Fruit fly (Drosophila melanogaster) whole organism, pupa: ENCODE data around the gene pyd.

Source experiments
- CG10348 ChIP-seq: fragments of 200-800 bp; sonication (Bioruptor generic); IDR thresholded peaks from 2 replicates; pipeline ENCODE4 v1.3.6; 2022; ENCODE audit warnings: missing biosample characterization, missing genetic modification characterization
- CG12605 ChIP-seq: fragments of 200-800 bp; sonication (Bioruptor generic); IDR thresholded peaks from 2 replicates; pipeline ENCODE4 v1.3.6; 2022; ENCODE audit warnings: missing biosample characterization, missing genetic modification characterization
- CG32121 ChIP-seq: fragments of 200-800 bp; sonication (Bioruptor generic); IDR thresholded peaks from 2 replicates; pipeline ENCODE4 v1.3.6; 2022; ENCODE audit warnings: missing biosample characterization, missing genetic modification characterization
- CG34367 ChIP-seq: fragments of 200-800 bp; sonication (Bioruptor generic); optimal IDR thresholded peaks from 2 replicates; lab custom pipeline; 2018; ENCODE audit warnings: missing biosample characterization, mild to moderate bottlenecking, missing genetic modification characterization
- CG8159 ChIP-seq: fragments of 200-800 bp; sonication (Bioruptor generic); optimal IDR thresholded peaks from 3 replicates; lab custom pipeline; 2018; ENCODE audit warnings: missing biosample characterization, mild to moderate bottlenecking, missing genetic modification characterization, moderate library complexity
- CG9948 ChIP-seq: fragments of 200-800 bp; sonication (Bioruptor generic); optimal IDR thresholded peaks from 2 replicates; lab custom pipeline; 2018; ENCODE audit warnings: missing biosample characterization, mild to moderate bottlenecking, missing genetic modification characterization, moderate library complexity
- D1 ChIP-seq: fragments of 200-800 bp; sonication (Bioruptor generic); optimal IDR thresholded peaks from 2 replicates; lab custom pipeline; 2018; ENCODE audit warnings: missing biosample characterization, mild to moderate bottlenecking, missing genetic modification characterization, moderate library complexity
- EcR ChIP-seq: fragments of 200-800 bp; sonication (Bioruptor generic); optimal IDR thresholded peaks from 3 replicates; lab custom pipeline; 2019; ENCODE audit warnings: missing biosample characterization, missing genetic modification characterization, mild to moderate bottlenecking, moderate library complexity, missing genetic modification reagents
- fd96Ca ChIP-seq: fragments of 200-800 bp; sonication (Bioruptor generic); IDR thresholded peaks from 3 replicates; pipeline ENCODE4 v1.3.6; 2022; ENCODE audit warnings: missing biosample characterization, missing genetic modification characterization

DNA sequence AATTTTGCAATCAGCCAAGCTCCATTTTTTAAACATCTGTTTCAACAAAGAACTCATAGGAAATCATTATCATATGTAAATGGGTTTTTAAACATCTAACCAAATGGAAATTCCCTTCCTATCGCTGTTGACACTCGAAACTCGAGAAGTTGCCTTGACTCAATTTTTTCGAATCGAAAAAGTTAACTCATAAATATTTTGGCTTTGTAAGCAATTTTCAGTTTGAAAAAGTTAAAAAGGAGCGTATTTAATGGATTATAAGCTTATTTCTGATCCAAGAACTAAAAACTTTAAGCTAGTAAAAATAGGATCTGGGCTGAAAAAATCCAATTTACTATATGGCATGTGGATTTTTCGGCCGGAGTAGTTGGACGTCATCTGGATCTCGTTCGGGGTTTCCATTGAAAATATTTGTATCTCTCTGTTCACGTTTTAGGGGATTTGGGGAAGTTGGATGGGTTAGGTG is 118.5 kb downstream of the pyd start, which contains the start of gene CG9837:
- TF ChIP-seq CG10348 (GFP tag; lab: Robert Waterston, UW), result no peak
- TF ChIP-seq D1 (tag; lab: Kevin White, UChicago), result no peak
- no peak for TF ChIP-seq EcR (GFP tag; lab: Kevin White, UChicago)
- no peak for TF ChIP-seq fd96Ca (GFP tag; lab: Robert Waterston, UW)
- no peak for TF ChIP-seq CG8159 (tag; lab: Kevin White, UChicago)
- TF ChIP-seq CG32121 (GFP tag; lab: Robert Waterston, UW), result no peak
- no peak for TF ChIP-seq CG34367 (tag; lab: Kevin White, UChicago)
- no peak for TF ChIP-seq CG12605 (GFP tag; lab: Robert Waterston, UW)
- TF ChIP-seq CG9948 (tag; lab: Kevin White, UChicago), result no peak
